Worm (Caenorhabditis elegans) whole organism, midembryonic: Measurements from ENCODE around the gene hira-1.

Source experiments
- T22C8.4 ChIP-seq: fragments of 200-800 bp; sonication (Bioruptor generic); IDR thresholded peaks from 2 replicates; pipeline ENCODE4 v1.3.6; 2022; ENCODE audit warnings: missing genetic modification characterization, missing compliant biosample characterization
- cog-1 ChIP-seq: sonication (generic microtip); optimal IDR thresholded peaks from 2 replicates; lab custom pipeline; 2016; ENCODE audit warnings: missing genetic modification characterization, missing compliant biosample characterization
- flt-1 ChIP-seq: fragments of 200-800 bp; sonication (Bioruptor generic); IDR thresholded peaks from 2 replicates; pipeline ENCODE4 v1.3.6; 2022; ENCODE audit warnings: missing genetic modification characterization, missing compliant biosample characterization
- klf-2 ChIP-seq: fragments of 200-800 bp; sonication (Bioruptor generic); conservative IDR thresholded peaks from 2 replicates; pipeline ENCODE4 v1.3.6; 2022; ENCODE audit warnings: missing genetic modification reagents, missing genetic modification characterization, missing compliant biosample characterization
- med-1 ChIP-seq: sonication (generic microtip); optimal IDR thresholded peaks from 2 replicates; lab custom pipeline; 2017; ENCODE audit warnings: missing genetic modification characterization, mild to moderate bottlenecking, missing compliant biosample characterization, antibody characterized with exemption, missing genetic modification reagents; ENCODE audit not compliant: insufficient read depth
- ref-1 ChIP-seq: fragments of 200-800 bp; sonication (Bioruptor generic); conservative IDR thresholded peaks from 2 replicates; pipeline ENCODE4 v1.3.6; 2022; ENCODE audit warnings: missing genetic modification reagents, missing genetic modification characterization, missing compliant biosample characterization
- tab-1 ChIP-seq: fragments of 200-800 bp; sonication (Bioruptor generic); IDR thresholded peaks from 2 replicates; pipeline ENCODE4 v1.3.6; 2022; ENCODE audit warnings: missing genetic modification characterization, missing compliant biosample characterization
- ztf-23 ChIP-seq: fragments of 200-800 bp; sonication (Bioruptor generic); IDR thresholded peaks from 2 replicates; pipeline ENCODE4 v1.3.6; 2022; ENCODE audit warnings: missing genetic modification reagents, missing genetic modification characterization, missing compliant biosample characterization
- ztf-29 ChIP-seq: fragments of 200-800 bp; sonication (Bioruptor generic); IDR thresholded peaks from 2 replicates; pipeline ENCODE4 v1.3.6; 2022; ENCODE audit warnings: missing genetic modification reagents, missing genetic modification characterization, missing compliant biosample characterization

The hira-1 gene

ce11 chrIII:5230415-5230814 is 39.5 kb downstream of the hira-1 start, which contains the start of gene prmt-5:
Gene prmt-5 (plus strand): TSS chrIII:5230555.
- no peak for TF ChIP-seq T22C8.4

ce11 chrIII:5233140-5233539 is 42.2 kb downstream of the hira-1 start:
- no peak for TF ChIP-seq med-1 (GFP tag; lab: Kevin White, UChicago)
- TF ChIP-seq ztf-23 (GFP tag; lab: Robert Waterston, UW), result no peak
- no peak for TF ChIP-seq ref-1
- TF ChIP-seq tab-1, result no peak
- TF ChIP-seq T22C8.4, result no peak
- TF ChIP-seq cog-1, result no peak
- TF ChIP-seq ztf-29 (GFP tag; lab: Robert Waterston, UW), result no peak
- TF ChIP-seq klf-2 (GFP tag; lab: Robert Waterston, UW), result no peak
- no peak for TF ChIP-seq flt-1 (GFP tag; lab: Robert Waterston, UW)

ce11 chrIII:5234312-5234711 is 43.4 kb downstream of the hira-1 start, which contains the start of gene mrps-26:
Gene mrps-26 (plus strand): TSS chrIII:5234612.
- TF ChIP-seq ztf-29 (GFP tag; lab: Robert Waterston, UW), result no peak
- no peak for TF ChIP-seq cog-1
- no peak for TF ChIP-seq klf-2 (GFP tag; lab: Robert Waterston, UW)
- no peak for TF ChIP-seq T22C8.4
- no peak for TF ChIP-seq flt-1 (GFP tag; lab: Robert Waterston, UW)
- no peak for TF ChIP-seq ref-1
- TF ChIP-seq tab-1, result no peak
- no peak for TF ChIP-seq ztf-23 (GFP tag; lab: Robert Waterston, UW)
- no peak for TF ChIP-seq med-1 (GFP tag; lab: Kevin White, UChicago)

- TF ChIP-seq flt-1 (GFP tag; lab: Robert Waterston, UW), result no peak
Observed at ce11 chrIII:5236104-5236503, 45.2 kb downstream of the hira-1 start, which contains the start of gene prx-10. Gene prx-10 (plus strand): TSS chrIII:5236404.

ce11 chrIII:5241854-5242253 is 50.9 kb downstream of the hira-1 start:
- TF ChIP-seq flt-1 (GFP tag; lab: Robert Waterston, UW) (no peak), T22C8.4 (no peak), tab-1 (no peak), med-1 (GFP tag; lab: Kevin White, UChicago) (no peak), ztf-23 (GFP tag; lab: Robert Waterston, UW) (no peak), cog-1 (no peak), klf-2 (GFP tag; lab: Robert Waterston, UW) (no peak), ztf-29 (GFP tag; lab: Robert Waterston, UW) (no peak), ref-1 (no peak)

ce11 chrIII:5244539-5244938 is 53.6 kb downstream of the hira-1 start, which contains the start of gene cnd-1:
Gene cnd-1 (minus strand): TSS chrIII:5244639.
- no peak for TF ChIP-seq ref-1
- TF ChIP-seq flt-1 (GFP tag; lab: Robert Waterston, UW), result no peak
- no peak for TF ChIP-seq T22C8.4
- TF ChIP-seq klf-2 (GFP tag; lab: Robert Waterston, UW), result no peak
- TF ChIP-seq ztf-23 (GFP tag; lab: Robert Waterston, UW), result no peak
- no peak for TF ChIP-seq tab-1
- no peak for TF ChIP-seq ztf-29 (GFP tag; lab: Robert Waterston, UW)
- TF ChIP-seq cog-1, result no peak
- TF ChIP-seq med-1 (GFP tag; lab: Kevin White, UChicago), result no peak

- TF ChIP-seq tab-1, result no peak
- no peak for TF ChIP-seq cog-1
- TF ChIP-seq flt-1 (GFP tag; lab: Robert Waterston, UW), result no peak
- no peak for TF ChIP-seq ztf-23 (GFP tag; lab: Robert Waterston, UW)
- no peak for TF ChIP-seq med-1 (GFP tag; lab: Kevin White, UChicago)
- TF ChIP-seq ztf-29 (GFP tag; lab: Robert Waterston, UW), result no peak
- no peak for TF ChIP-seq klf-2 (GFP tag; lab: Robert Waterston, UW)
- no peak for TF ChIP-seq T22C8.4
- TF ChIP-seq ref-1, result no peak
Observed at ce11 chrIII:5245067-5245466, 54.1 kb downstream of the hira-1 start.
